Worm (Caenorhabditis elegans) whole organism, young adult: ENCODE measurements around the gene F01F1.2.

ENCODE experiments used
- B0019.2 ChIP-seq: fragments of 200-800 bp; sonication (Bioruptor generic); conservative IDR thresholded peaks from 2 replicates; pipeline ENCODE4 v1.3.6; 2022; ENCODE audit warnings: missing genetic modification reagents, missing genetic modification characterization, missing compliant biosample characterization
- B0035.1 ChIP-seq: sonication (generic microtip); optimal IDR thresholded peaks from 2 replicates; lab custom pipeline; 2016; ENCODE audit warnings: missing genetic modification characterization, mild to moderate bottlenecking, missing compliant biosample characterization, missing genotype, missing genetic modification reagents
- C17E4.6 ChIP-seq: fragments of 200-800 bp; sonication (Bioruptor generic); IDR thresholded peaks from 2 replicates; pipeline ENCODE4 v1.3.6; 2022; ENCODE audit warnings: missing genetic modification reagents, missing genetic modification characterization, missing compliant biosample characterization
- D2030.7 ChIP-seq: fragments of 200-800 bp; sonication (Bioruptor generic); IDR thresholded peaks from 2 replicates; pipeline ENCODE4 v1.3.6; 2022; ENCODE audit warnings: missing genetic modification reagents, missing genetic modification characterization, missing compliant biosample characterization
- F10E7.11 ChIP-seq: sonication (generic microtip); optimal IDR thresholded peaks from 2 replicates; lab custom pipeline; 2017; ENCODE audit warnings: mild to moderate bottlenecking, missing genetic modification characterization, moderate library complexity, missing compliant biosample characterization
- F33H1.4 ChIP-seq: fragments of 200-800 bp; sonication (Bioruptor generic); IDR thresholded peaks from 2 replicates; pipeline ENCODE4 v1.3.6; 2022; ENCODE audit warnings: missing genetic modification reagents, missing genetic modification characterization, missing compliant biosample characterization
- F55B11.4 ChIP-seq: sonication (generic microtip); optimal IDR thresholded peaks from 2 replicates; lab custom pipeline; 2016; ENCODE audit warnings: missing compliant biosample characterization, missing genetic modification characterization, borderline replicate concordance; ENCODE audit not compliant: insufficient read depth
- K12H6.12 ChIP-seq: fragments of 200-800 bp; sonication (Bioruptor generic); optimal IDR thresholded peaks from 2 replicates; lab custom pipeline; 2018; ENCODE audit warnings: mild to moderate bottlenecking, missing genetic modification characterization, missing compliant biosample characterization
- Y53G8AR.9 ChIP-seq: fragments of 200-800 bp; sonication (Bioruptor generic); conservative IDR thresholded peaks from 2 replicates; pipeline ENCODE4 v1.3.6; 2022; ENCODE audit warnings: missing genetic modification reagents, missing genetic modification characterization, missing compliant biosample characterization
- Y56A3A.18 ChIP-seq: fragments of 200-800 bp; sonication (Bioruptor generic); IDR thresholded peaks from 2 replicates; pipeline ENCODE4 v1.3.6; 2022; ENCODE audit warnings: missing genetic modification reagents, missing genetic modification characterization, missing compliant biosample characterization
- Y79H2A.3 ChIP-seq: fragments of 200-800 bp; sonication (Bioruptor generic); conservative IDR thresholded peaks from 2 replicates; pipeline ENCODE4 v1.3.6; 2022; ENCODE audit warnings: missing genetic modification reagents, missing genetic modification characterization, missing compliant biosample characterization
- Y95B8A.8 ChIP-seq: fragments of 200-800 bp; sonication (Bioruptor generic); IDR thresholded peaks from 2 replicates; pipeline ENCODE4 v1.3.6; 2022; ENCODE audit warnings: missing genetic modification reagents, missing genetic modification characterization, missing compliant biosample characterization
- ama-1 ChIP-seq, 3 experiments: fragments of 150-350 bp in 1 of 3; sonication (generic microtip) in 2 of 3; optimal IDR thresholded peaks; 2 replicates each; lab custom pipeline; 2014 to 2018; ENCODE audit warnings: missing biosample characterization in 2 of 3, missing genetic modification characterization in 2 of 3, missing genetic modification reagents in 2 of 3
- aptf-2 ChIP-seq: fragments of 200-800 bp; sonication (Bioruptor generic); conservative IDR thresholded peaks from 2 replicates; pipeline ENCODE4 v1.3.6; 2022; ENCODE audit warnings: missing genetic modification reagents, missing genetic modification characterization, missing compliant biosample characterization
- aptf-3 ChIP-seq: fragments of 200-800 bp; sonication (Bioruptor generic); IDR thresholded peaks from 2 replicates; pipeline ENCODE4 v1.3.6; 2022; ENCODE audit warnings: missing genetic modification characterization, missing compliant biosample characterization
- athp-1 ChIP-seq: sonication (generic microtip); optimal IDR thresholded peaks from 2 replicates; lab custom pipeline; 2017; ENCODE audit warnings: mild to moderate bottlenecking, missing genetic modification characterization, missing compliant biosample characterization
- bed-1 ChIP-seq: fragments of 200-800 bp; sonication (Bioruptor generic); IDR thresholded peaks from 2 replicates; pipeline ENCODE4 v1.3.6; 2022; ENCODE audit warnings: missing genetic modification reagents, missing genetic modification characterization, missing compliant biosample characterization
- bed-2 ChIP-seq: fragments of 200-800 bp; sonication (Bioruptor generic); IDR thresholded peaks from 2 replicates; pipeline ENCODE4 v1.3.6; 2022; ENCODE audit warnings: missing genetic modification reagents, missing genetic modification characterization, missing compliant biosample characterization
- ceh-91 ChIP-seq: fragments of 200-800 bp; sonication (Bioruptor generic); IDR thresholded peaks from 2 replicates; pipeline ENCODE4 v1.3.6; 2022; ENCODE audit warnings: missing genetic modification reagents, missing genetic modification characterization, missing compliant biosample characterization
- dox-1 ChIP-seq: fragments of 200-800 bp; sonication (Bioruptor generic); IDR thresholded peaks from 2 replicates; pipeline ENCODE4 v1.3.6; 2022; ENCODE audit warnings: missing genetic modification reagents, missing genetic modification characterization, missing compliant biosample characterization
- dpff-1 ChIP-seq: sonication (generic microtip); optimal IDR thresholded peaks from 2 replicates; lab custom pipeline; 2017; ENCODE audit warnings: mild to moderate bottlenecking, missing genetic modification characterization, missing compliant biosample characterization
- efl-1 ChIP-seq: fragments of 150-350 bp; optimal IDR thresholded peaks from 2 replicates; lab custom pipeline; 2014; ENCODE audit warnings: missing biosample characterization, missing genetic modification reagents, missing genetic modification characterization
- egrh-3 ChIP-seq: fragments of 200-800 bp; sonication (Bioruptor generic); IDR thresholded peaks from 2 replicates; pipeline ENCODE4 v1.3.6; 2022; ENCODE audit warnings: missing genetic modification reagents, missing genetic modification characterization, missing compliant biosample characterization
- ekl-4 ChIP-seq: fragments of 200-800 bp; sonication (Bioruptor generic); IDR thresholded peaks from 2 replicates; pipeline ENCODE4 v1.3.6; 2022; ENCODE audit warnings: missing genetic modification reagents, missing genetic modification characterization, missing compliant biosample characterization
- ets-4 ChIP-seq: fragments of 200-800 bp; sonication (Bioruptor generic); optimal IDR thresholded peaks from 2 replicates; lab custom pipeline; 2018; ENCODE audit warnings: mild to moderate bottlenecking, missing genetic modification characterization, missing compliant biosample characterization
- hmg-1.2 ChIP-seq: fragments of 200-800 bp; sonication (Bioruptor generic); IDR thresholded peaks from 2 replicates; pipeline ENCODE4 v1.3.6; 2022; ENCODE audit warnings: missing genetic modification reagents, missing genetic modification characterization, missing compliant biosample characterization
- let-526 ChIP-seq: fragments of 200-800 bp; sonication (Bioruptor generic); IDR thresholded peaks from 2 replicates; pipeline ENCODE4 v1.3.6; 2022; ENCODE audit warnings: missing genetic modification reagents, missing genetic modification characterization, missing compliant biosample characterization
- lin-26 ChIP-seq: fragments of 200-800 bp; sonication (Bioruptor generic); IDR thresholded peaks from 2 replicates; pipeline ENCODE4 v1.3.6; 2022; ENCODE audit warnings: missing genetic modification reagents, missing genetic modification characterization, missing compliant biosample characterization
- lin-35 ChIP-seq, 3 experiments: fragments of 150-350 bp in 2 of 3; sonication (generic microtip) in 1 of 3; optimal IDR thresholded peaks; 2 replicates each; lab custom pipeline; 2014 to 2018; ENCODE audit warnings: missing biosample characterization in 3 of 3, missing genetic modification characterization in 3 of 3, missing genetic modification reagents in 3 of 3
- lin-54 ChIP-seq: fragments of 200-800 bp; sonication (Bioruptor generic); optimal IDR thresholded peaks from 2 replicates; lab custom pipeline; 2018; ENCODE audit warnings: mild to moderate bottlenecking, missing genetic modification characterization, missing compliant biosample characterization
- lsl-1 ChIP-seq: fragments of 200-800 bp; sonication (Bioruptor generic); optimal IDR thresholded peaks from 2 replicates; lab custom pipeline; 2018; ENCODE audit warnings: mild to moderate bottlenecking, missing genetic modification characterization, moderate library complexity, missing compliant biosample characterization
- madf-6 ChIP-seq: fragments of 200-800 bp; sonication (Bioruptor generic); IDR thresholded peaks from 2 replicates; pipeline ENCODE4 v1.3.6; 2022; ENCODE audit warnings: missing genetic modification reagents, missing genetic modification characterization, missing compliant biosample characterization
- nfyb-1 ChIP-seq: fragments of 200-800 bp; sonication (Bioruptor generic); IDR thresholded peaks from 2 replicates; pipeline ENCODE4 v1.3.6; 2022; ENCODE audit warnings: missing genetic modification reagents, missing genetic modification characterization, missing compliant biosample characterization
- pbrm-1 ChIP-seq: fragments of 200-800 bp; sonication (Bioruptor generic); IDR thresholded peaks from 2 replicates; pipeline ENCODE4 v1.3.6; 2022; ENCODE audit warnings: missing genetic modification reagents, missing genetic modification characterization, missing compliant biosample characterization
- rcor-1 ChIP-seq: fragments of 200-800 bp; sonication (Bioruptor generic); IDR thresholded peaks from 2 replicates; pipeline ENCODE4 v1.3.6; 2022; ENCODE audit warnings: missing genetic modification reagents, missing genetic modification characterization, missing compliant biosample characterization
- sea-2 ChIP-seq: fragments of 200-800 bp; sonication (Bioruptor generic); IDR thresholded peaks from 2 replicates; pipeline ENCODE4 v1.3.6; 2022; ENCODE audit warnings: missing genetic modification characterization, missing compliant biosample characterization
- snpc-4 ChIP-seq, 5 experiments: fragments of 150-350 bp in 1 of 5; sonication (generic microtip) in 4 of 5; optimal IDR thresholded peaks; 2 replicates each; lab custom pipeline; 2014 to 2018; ENCODE audit warnings: missing genetic modification characterization in 5 of 5, missing biosample characterization in 3 of 5, antibody characterized with exemption in 2 of 5, mild to moderate bottlenecking in 2 of 5, missing compliant biosample characterization in 2 of 5, missing genotype in 2 of 5, moderate library complexity in 2 of 5, missing genetic modification reagents in 1 of 5
- sptf-2 ChIP-seq: fragments of 200-800 bp; sonication (Bioruptor generic); optimal IDR thresholded peaks from 2 replicates; lab custom pipeline; 2018; ENCODE audit warnings: mild to moderate bottlenecking, missing genetic modification characterization, missing compliant biosample characterization
- unc-130 ChIP-seq: sonication (generic microtip); optimal IDR thresholded peaks from 2 replicates; lab custom pipeline; 2016; ENCODE audit warnings: missing genetic modification reagents, missing genetic modification characterization, missing compliant biosample characterization
- xnd-1 ChIP-seq: sonication (generic microtip); optimal IDR thresholded peaks from 2 replicates; lab custom pipeline; 2016; ENCODE audit warnings: missing genotype, missing genetic modification reagents, missing genetic modification characterization, missing compliant biosample characterization
- zfh-2 ChIP-seq: fragments of 200-800 bp; sonication (Bioruptor generic); conservative IDR thresholded peaks from 2 replicates; pipeline ENCODE4 v1.3.6; 2022; ENCODE audit warnings: missing genetic modification reagents, missing genetic modification characterization, missing compliant biosample characterization
- zim-3 ChIP-seq: sonication (generic microtip); optimal IDR thresholded peaks from 2 replicates; lab custom pipeline; 2017; ENCODE audit warnings: mild to moderate bottlenecking, missing genetic modification characterization, moderate library complexity, missing compliant biosample characterization
- ztf-25 ChIP-seq: fragments of 200-800 bp; sonication (Bioruptor generic); IDR thresholded peaks from 2 replicates; pipeline ENCODE4 v1.3.6; 2022; ENCODE audit warnings: missing genetic modification reagents, missing genetic modification characterization, missing compliant biosample characterization
- ztf-26 ChIP-seq: sonication (generic microtip); optimal IDR thresholded peaks from 2 replicates; lab custom pipeline; 2017; ENCODE audit warnings: missing genetic modification characterization, missing compliant biosample characterization
- ztf-3 ChIP-seq: fragments of 200-800 bp; sonication (Bioruptor generic); optimal IDR thresholded peaks from 2 replicates; lab custom pipeline; 2018; ENCODE audit warnings: mild to moderate bottlenecking, missing genetic modification characterization, missing compliant biosample characterization
- ztf-6 ChIP-seq: fragments of 200-800 bp; sonication (Bioruptor generic); IDR thresholded peaks from 2 replicates; pipeline ENCODE4 v1.3.6; 2022; ENCODE audit warnings: missing genetic modification reagents, missing genetic modification characterization, missing compliant biosample characterization

Gene F01F1.2

DNA sequence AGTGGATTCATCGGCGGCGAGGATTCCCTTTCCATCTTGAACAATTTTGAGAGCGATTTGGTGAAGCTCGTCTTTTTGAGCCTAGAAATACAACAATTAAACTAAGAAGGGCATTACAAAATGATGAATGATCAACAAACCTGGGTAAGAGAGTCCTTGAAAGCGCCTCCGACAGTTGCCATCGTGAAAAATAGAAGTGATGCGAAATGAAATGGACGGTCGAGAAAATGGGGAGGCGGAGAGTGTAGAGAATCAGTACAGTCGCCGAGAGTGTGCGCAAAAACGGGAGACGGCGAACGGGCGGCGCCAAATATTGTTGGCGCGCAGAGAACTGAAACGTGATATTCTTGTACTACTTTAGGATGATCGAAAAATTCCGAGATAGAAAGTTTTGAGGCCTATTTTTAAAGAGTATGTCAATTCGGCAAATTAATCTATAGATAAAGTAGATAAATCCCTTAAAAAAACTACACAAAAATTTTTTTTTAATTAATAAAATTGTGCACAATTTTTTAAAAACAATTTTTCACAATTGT is 2.1 kb upstream of the F01F1.2 start, which contains the start of gene aldo-2 (continued):
- TF ChIP-seq nfyb-1 (GFP tag; lab: Robert Waterston, UW) (0 out of 2 replicates have a peak, but pooled peaks have one; percentile 64), ztf-25 (GFP tag; lab: Robert Waterston, UW) (0 out of 2 replicates have a peak, but pooled peaks have one; percentile 54), ceh-91 (GFP tag; lab: Robert Waterston, UW) (peak; percentile 94), efl-1 (GFP tag; lab: Kevin White, UChicago) (peak; percentile 97), dox-1 (peak; percentile 86), sptf-2 (no peak), lin-35 (GFP tag; optimal IDR thresholded peaks at IDR 0.05; lab: Kevin White, UChicago) (peak in 1 of 3 experiments; percentile 20), zfh-2 (GFP tag; lab: Robert Waterston, UW) (peak; percentile 72; the same call in 1 of the 2 replicates), xnd-1 (tag; lab: Kevin White, UChicago) (peak; percentile 92), zim-3 (tag; lab: Kevin White, UChicago) (peak; percentile 39), F55B11.4 (no peak), D2030.7 (GFP tag; lab: Robert Waterston, UW) (peak; percentile 93), snpc-4 (GFP tag; optimal IDR thresholded peaks at IDR 0.05; lab: Kevin White, UChicago) (no peak), snpc-4 (tag; optimal IDR thresholded peaks at IDR 0.05; lab: Kevin White, UChicago) (peak in 2 of 4 experiments; percentile 39 to 42), dpff-1 (no peak), madf-6 (GFP tag; lab: Robert Waterston, UW) (peak; percentile 99), F33H1.4 (GFP tag; lab: Robert Waterston, UW) (peak; percentile 84), athp-1 (tag; lab: Kevin White, UChicago) (peak; percentile 36), ztf-26 (tag; lab: Kevin White, UChicago) (peak; percentile 25), C17E4.6 (GFP tag; lab: Robert Waterston, UW) (peak; percentile 84), ztf-6 (GFP tag; lab: Robert Waterston, UW) (0 out of 2 replicates have a peak, but pooled peaks have one; percentile 22), lin-54 (GFP tag; lab: Kevin White, UChicago) (peak; percentile 72), Y95B8A.8 (GFP tag; lab: Robert Waterston, UW) (peak; percentile 92), egrh-3 (GFP tag; lab: Robert Waterston, UW) (peak; percentile 50; the same call in 1 of the 2 replicates), sea-2 (GFP tag; lab: Robert Waterston, UW) (no peak), bed-1 (GFP tag; lab: Robert Waterston, UW) (no peak), hmg-1.2 (GFP tag; lab: Robert Waterston, UW) (peak; percentile 84), B0019.2 (GFP tag; lab: Robert Waterston, UW) (peak; percentile 76), Y79H2A.3 (GFP tag; lab: Robert Waterston, UW) (peak; percentile 75), K12H6.12 (no peak), lsl-1 (GFP tag; lab: Kevin White, UChicago) (peak; percentile 82), rcor-1 (GFP tag; lab: Robert Waterston, UW) (peak; percentile 73), pbrm-1 (GFP tag; lab: Robert Waterston, UW) (peak; percentile 56; the same call in 1 of the 2 replicates), aptf-3 (GFP tag; lab: Robert Waterston, UW) (0 out of 2 replicates have a peak, but pooled peaks have one; percentile 72), ekl-4 (peak; percentile 87), ets-4 (GFP tag; lab: Kevin White, UChicago) (no peak), Y56A3A.18 (peak; percentile 49; the same call in 1 of the 2 replicates), B0035.1 (tag; lab: Kevin White, UChicago) (no peak), Y53G8AR.9 (GFP tag; lab: Robert Waterston, UW) (peak; percentile 84; the same call in 1 of the 2 replicates), F10E7.11 (tag; lab: Kevin White, UChicago) (no peak), bed-2 (GFP tag; lab: Robert Waterston, UW) (no peak), unc-130 (GFP tag; lab: Kevin White, UChicago) (peak; percentile 67), aptf-2 (peak; percentile 70), ztf-3 (GFP tag; lab: Kevin White, UChicago) (no peak), let-526 (GFP tag; lab: Robert Waterston, UW) (no peak), lin-26 (GFP tag; lab: Robert Waterston, UW) (peak; percentile 67; the same call in 1 of the 2 replicates), ama-1 (optimal IDR thresholded peaks at IDR 0.05; lab: Kevin White, UChicago) (peak; percentile 53), ama-1 (GFP tag; optimal IDR thresholded peaks at IDR 0.05; lab: Kevin White, UChicago) (peak in 1 of 2 experiments; percentile 15)
